Fruit fly (Drosophila melanogaster) whole organism, embryonic: ENCODE data around the gene CG14868.

Source experiments
- BtbVII ChIP-seq: fragments of 200-800 bp; sonication (Bioruptor generic); optimal IDR thresholded peaks from 3 replicates; lab custom pipeline; 2017; ENCODE audit warnings: missing biosample characterization, mild to moderate bottlenecking, missing genetic modification characterization
- CG10209 ChIP-seq: fragments of 200-800 bp; sonication (Bioruptor generic); optimal IDR thresholded peaks from 3 replicates; lab custom pipeline; 2017; ENCODE audit warnings: missing biosample characterization, mild to moderate bottlenecking, missing genetic modification characterization, missing genetic modification reagents
- CG10366 ChIP-seq: fragments of 200-800 bp; sonication (Bioruptor generic); IDR thresholded peaks from 2 replicates; pipeline ENCODE4 v1.3.6; 2022; ENCODE audit warnings: missing biosample characterization, missing genetic modification characterization
- CG11093 ChIP-seq: fragments of 200-800 bp; sonication (Bioruptor generic); IDR thresholded peaks from 3 replicates; pipeline ENCODE4 v1.3.6; 2022; ENCODE audit warnings: missing biosample characterization, missing genetic modification characterization
- CG11695 ChIP-seq: fragments of 200-800 bp; sonication (Bioruptor generic); IDR thresholded peaks from 3 replicates; pipeline ENCODE4 v1.3.6; 2022; ENCODE audit warnings: missing biosample characterization, missing genetic modification characterization
- CG11696 ChIP-seq: fragments of 200-800 bp; sonication (Bioruptor generic); IDR thresholded peaks from 2 replicates; pipeline ENCODE4 v1.3.6; 2022; ENCODE audit warnings: missing biosample characterization, missing genetic modification characterization
- CG12104 ChIP-seq: fragments of 200-800 bp; sonication (Bioruptor generic); optimal IDR thresholded peaks from 3 replicates; lab custom pipeline; 2016; ENCODE audit warnings: missing biosample characterization, missing genetic modification characterization
- CG14710 ChIP-seq: fragments of 200-800 bp; sonication (Bioruptor generic); optimal IDR thresholded peaks from 3 replicates; lab custom pipeline; 2019; ENCODE audit warnings: missing biosample characterization, mild to moderate bottlenecking, missing genetic modification characterization, moderate library complexity
- CG2889 ChIP-seq: fragments of 200-800 bp; sonication (Bioruptor generic); IDR thresholded peaks from 3 replicates; pipeline ENCODE4 v1.3.6; 2022; ENCODE audit warnings: missing biosample characterization, missing genetic modification characterization
- CG31365 ChIP-seq: fragments of 200-800 bp; sonication (Bioruptor generic); optimal IDR thresholded peaks from 2 replicates; lab custom pipeline; 2018; ENCODE audit warnings: missing biosample characterization, mild to moderate bottlenecking, missing genetic modification characterization
- CG32772 ChIP-seq: fragments of 200-800 bp; sonication (Bioruptor generic); IDR thresholded peaks from 2 replicates; pipeline ENCODE4 v1.3.6; 2022; ENCODE audit warnings: missing biosample characterization, missing genetic modification characterization
- CG4404 ChIP-seq: fragments of 200-800 bp; sonication (Bioruptor generic); IDR thresholded peaks from 2 replicates; pipeline ENCODE4 v1.3.6; 2022; ENCODE audit warnings: missing biosample characterization, missing genetic modification characterization
- CG5180 ChIP-seq: fragments of 200-800 bp; sonication (Bioruptor generic); optimal IDR thresholded peaks from 3 replicates; lab custom pipeline; 2017; ENCODE audit warnings: missing biosample characterization, missing genetic modification characterization, mild to moderate bottlenecking, moderate library complexity, missing genetic modification reagents
- CG5953 ChIP-seq: fragments of 200-800 bp; sonication (Bioruptor generic); IDR thresholded peaks from 2 replicates; pipeline ENCODE4 v1.3.6; 2022; ENCODE audit warnings: missing biosample characterization, missing genetic modification characterization
- CG8765 ChIP-seq: fragments of 200-800 bp; sonication (Bioruptor generic); IDR thresholded peaks from 2 replicates; pipeline ENCODE4 v1.3.6; 2022; ENCODE audit warnings: missing biosample characterization, missing genetic modification characterization
- CTCF ChIP-seq: fragments of 200-800 bp; sonication (Bioruptor generic); optimal IDR thresholded peaks from 2 replicates; lab custom pipeline; 2017; ENCODE audit warnings: missing biosample characterization, mild to moderate bottlenecking, missing genetic modification characterization, moderate library complexity
- Dll ChIP-seq: fragments of 200-800 bp; sonication (Bioruptor generic); IDR thresholded peaks from 4 replicates; pipeline ENCODE4 v1.3.6; 2022; ENCODE audit warnings: missing biosample characterization, missing genetic modification characterization; ENCODE audit not compliant: partially characterized antibody
- Dref ChIP-seq: fragments of 200-800 bp; sonication (Bioruptor generic); IDR thresholded peaks from 2 replicates; pipeline ENCODE4 v1.3.6; 2022; ENCODE audit warnings: missing biosample characterization, missing genetic modification characterization
- Eip74EF ChIP-seq, 2 experiments: fragments of 200-800 bp in 1 of 2; fragments of >200 bp in 1 of 2; sonication (Bioruptor generic) in 1 of 2; optimal IDR thresholded peaks; 2 replicates each; lab custom pipeline; 2017 to 2019; ENCODE audit warnings: missing biosample characterization in 2 of 2, missing genetic modification characterization in 2 of 2, mild to moderate bottlenecking in 1 of 2, moderate library complexity in 1 of 2
- Hey ChIP-seq: fragments of 200-800 bp; sonication (Bioruptor generic); optimal IDR thresholded peaks from 3 replicates; lab custom pipeline; 2018; ENCODE audit warnings: missing biosample characterization, mild to moderate bottlenecking, missing genetic modification characterization
- Hmr ChIP-seq: fragments of 200-800 bp; sonication (Bioruptor generic); optimal IDR thresholded peaks from 3 replicates; lab custom pipeline; 2017; ENCODE audit warnings: mild to moderate bottlenecking, missing biosample characterization, missing genetic modification reagents, missing genetic modification characterization
- Meics ChIP-seq: fragments of 200-800 bp; sonication (Bioruptor generic); optimal IDR thresholded peaks from 2 replicates; lab custom pipeline; 2017; ENCODE audit warnings: missing biosample characterization, mild to moderate bottlenecking, missing genetic modification characterization
- Optix ChIP-seq: fragments of 200-800 bp; sonication (Bioruptor generic); IDR thresholded peaks from 3 replicates; pipeline ENCODE4 v1.3.6; 2022; ENCODE audit warnings: missing biosample characterization, missing genetic modification characterization
- Rx ChIP-seq: fragments of 200-800 bp; sonication (Bioruptor generic); IDR thresholded peaks from 2 replicates; pipeline ENCODE4 v1.3.6; 2022; ENCODE audit warnings: missing biosample characterization, missing genetic modification characterization
- Sin3A ChIP-seq: fragments of >200 bp; optimal IDR thresholded peaks from 2 replicates; lab custom pipeline; 2018
- Stat92E ChIP-seq, 3 experiments: fragments of >200 bp in 2 of 3; fragments of 200-800 bp in 1 of 3; sonication (Bioruptor generic) in 1 of 3; optimal IDR thresholded peaks; 2 replicates each; lab custom pipeline; 2017 to 2019; ENCODE audit warnings: missing biosample characterization in 3 of 3, missing genetic modification characterization in 3 of 3, mild to moderate bottlenecking in 1 of 3, moderate library complexity in 1 of 3
- TFAM ChIP-seq: fragments of 200-800 bp; sonication (Bioruptor generic); optimal IDR thresholded peaks from 2 replicates; lab custom pipeline; 2017; ENCODE audit warnings: missing biosample characterization, missing genetic modification characterization, inconsistent platforms
- ap ChIP-seq: fragments of 200-800 bp; sonication (Bioruptor generic); IDR thresholded peaks from 2 replicates; pipeline ENCODE4 v1.3.6; 2022; ENCODE audit warnings: missing biosample characterization, missing genetic modification characterization
- bigmax ChIP-seq: fragments of 200-800 bp; sonication (Bioruptor generic); optimal IDR thresholded peaks from 2 replicates; lab custom pipeline; 2018; ENCODE audit warnings: missing biosample characterization, mild to moderate bottlenecking, missing genetic modification characterization
- caup ChIP-seq: fragments of 200-800 bp; sonication (Bioruptor generic); optimal IDR thresholded peaks from 3 replicates; lab custom pipeline; 2017; ENCODE audit warnings: missing biosample characterization, mild to moderate bottlenecking, missing genetic modification characterization, moderate library complexity; ENCODE audit not compliant: severe bottlenecking
- chn ChIP-seq: fragments of 200-800 bp; sonication (Bioruptor generic); optimal IDR thresholded peaks from 2 replicates; lab custom pipeline; 2016; ENCODE audit warnings: missing biosample characterization, missing genetic modification characterization
- corto ChIP-seq: fragments of 200-800 bp; sonication (Bioruptor generic); optimal IDR thresholded peaks from 2 replicates; lab custom pipeline; 2016; ENCODE audit warnings: missing biosample characterization, mild to moderate bottlenecking, missing genetic modification characterization, moderate library complexity
- dpn ChIP-seq, 2 experiments: fragments of 200-800 bp; sonication (Bioruptor generic); optimal IDR thresholded peaks; 3 replicates each; lab custom pipeline; 2016; ENCODE audit warnings: missing biosample characterization in 2 of 2, missing genetic modification characterization in 2 of 2
- ems ChIP-seq: fragments of 200-800 bp; sonication (Bioruptor generic); optimal IDR thresholded peaks from 3 replicates; lab custom pipeline; 2016; ENCODE audit warnings: missing biosample characterization, missing genetic modification characterization
- eyg ChIP-seq: fragments of 200-800 bp; sonication (Bioruptor generic); optimal IDR thresholded peaks from 3 replicates; lab custom pipeline; 2016; ENCODE audit warnings: missing biosample characterization, missing genetic modification characterization
- fd3F ChIP-seq: fragments of 200-800 bp; sonication (Bioruptor generic); optimal IDR thresholded peaks from 2 replicates; lab custom pipeline; 2018; ENCODE audit warnings: missing biosample characterization, mild to moderate bottlenecking, missing genetic modification characterization, moderate library complexity
- ftz-f1 ChIP-seq: fragments of 200-800 bp; sonication (Bioruptor generic); optimal IDR thresholded peaks from 2 replicates; lab custom pipeline; 2016; ENCODE audit warnings: missing biosample characterization, missing genetic modification characterization
- ham ChIP-seq: fragments of 200-800 bp; sonication (Bioruptor generic); IDR thresholded peaks from 2 replicates; pipeline ENCODE4 v1.3.6; 2022; ENCODE audit warnings: missing biosample characterization, missing genetic modification characterization
- hb ChIP-seq: fragments of 200-800 bp; sonication (Bioruptor generic); IDR thresholded peaks from 3 replicates; pipeline ENCODE4 v1.3.6; 2022; ENCODE audit warnings: missing biosample characterization, missing genetic modification characterization; ENCODE audit not compliant: partially characterized antibody
- lab ChIP-seq: fragments of 200-800 bp; sonication (Bioruptor generic); optimal IDR thresholded peaks from 3 replicates; lab custom pipeline; 2017; ENCODE audit warnings: missing biosample characterization, missing genetic modification characterization, mild to moderate bottlenecking, moderate library complexity, missing genetic modification reagents
- lola ChIP-seq, 3 experiments: fragments of >200 bp in 2 of 3; fragments of 200-800 bp in 1 of 3; sonication (Bioruptor generic) in 1 of 3; optimal IDR thresholded peaks; 2 replicates each; lab custom pipeline; 2017 to 2019; ENCODE audit warnings: missing biosample characterization in 3 of 3, missing genetic modification characterization in 3 of 3, mild to moderate bottlenecking in 1 of 3, moderate library complexity in 1 of 3
- pan ChIP-seq, 4 experiments: fragments of >200 bp in 3 of 4; fragments of 200-800 bp in 1 of 4; sonication (Bioruptor generic) in 1 of 4; optimal IDR thresholded peaks in 3 of 4; IDR thresholded peaks in 1 of 4; 2 replicates each; pipeline versions ENCODE4 v1.3.6 to Lab custom; 2017 to 2022; ENCODE audit warnings: missing biosample characterization in 2 of 4, missing genetic modification characterization in 2 of 4, mixed read lengths in 1 of 4
- seq ChIP-seq: fragments of 200-800 bp; sonication (Bioruptor generic); IDR thresholded peaks from 2 replicates; pipeline ENCODE4 v1.3.6; 2022; ENCODE audit warnings: missing biosample characterization, missing genetic modification characterization
- sima ChIP-seq: fragments of 200-800 bp; sonication (Bioruptor generic); optimal IDR thresholded peaks from 2 replicates; lab custom pipeline; 2016; ENCODE audit warnings: missing biosample characterization, missing genetic modification characterization
- sisA ChIP-seq: fragments of 200-800 bp; sonication (Bioruptor generic); IDR thresholded peaks from 2 replicates; pipeline ENCODE4 v1.3.6; 2022; ENCODE audit warnings: missing biosample characterization, missing genetic modification characterization
- sqz ChIP-seq: fragments of 200-800 bp; sonication (Bioruptor generic); optimal IDR thresholded peaks from 3 replicates; lab custom pipeline; 2018; ENCODE audit warnings: missing biosample characterization, mild to moderate bottlenecking, missing genetic modification characterization
- trem ChIP-seq: fragments of 200-800 bp; optimal IDR thresholded peaks from 3 replicates; lab custom pipeline; 2019; ENCODE audit warnings: missing biosample characterization, mild to moderate bottlenecking, missing genetic modification characterization, moderate library complexity
- zfh1 ChIP-seq: fragments of 200-800 bp; sonication (Bioruptor generic); IDR thresholded peaks from 3 replicates; pipeline ENCODE4 v1.3.6; 2022; ENCODE audit warnings: missing biosample characterization, missing genetic modification characterization

Gene CG14868

DNA sequence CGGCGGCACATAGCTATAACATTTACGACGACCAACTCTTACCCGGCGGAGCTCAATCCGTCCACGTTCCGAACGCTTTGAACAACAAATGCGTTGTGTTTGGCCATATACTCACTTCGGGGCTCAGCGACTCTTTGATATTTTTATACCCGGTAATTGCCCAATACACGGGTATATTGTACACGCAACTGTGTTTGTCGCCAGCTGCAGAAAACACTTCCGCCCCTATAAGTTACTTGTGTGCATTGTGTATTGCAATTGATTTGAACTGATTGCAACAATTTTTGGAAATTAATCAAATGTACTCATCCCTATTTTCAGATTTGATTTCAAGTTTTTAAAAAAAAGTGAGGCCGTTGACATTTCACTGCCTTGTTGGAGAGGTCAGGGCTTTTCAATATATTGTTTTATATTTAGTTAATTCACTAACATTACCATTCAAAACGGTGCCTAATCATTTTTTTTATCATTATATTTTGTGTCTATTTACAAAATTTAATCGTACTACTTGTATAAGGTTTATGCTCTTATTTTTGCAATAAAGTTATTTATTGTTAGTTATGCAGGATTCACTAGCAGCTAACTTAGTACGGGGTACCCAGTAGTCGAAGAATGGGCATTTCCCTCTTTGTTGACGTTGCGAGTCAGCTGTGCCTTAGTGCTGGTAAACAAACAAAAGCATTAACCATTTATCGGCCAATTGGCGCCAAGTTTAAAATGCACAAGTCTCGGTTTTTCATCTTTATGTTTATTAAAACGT, 26.6 kb downstream of the CG14868 start, which contains the start of gene Nagk (continued):
- TF ChIP-seq ap (no peak), CG10209 (GFP tag; lab: Kevin White, UChicago) (peak; percentile 68), Eip74EF (GFP tag; optimal IDR thresholded peaks at IDR 0.05; lab: Kevin White, UChicago) (peak in 1 of 2 experiments; percentile 79), CG31365 (tag; lab: Kevin White, UChicago) (no peak), CG12104 (GFP tag; lab: Kevin White, UChicago) (peak; percentile 77), fd3F (GFP tag; lab: Kevin White, UChicago) (peak; percentile 22), Hey (tag; lab: Kevin White, UChicago) (no peak), CG8765 (GFP tag; lab: Robert Waterston, UW) (no peak), ham (GFP tag; lab: Robert Waterston, UW) (no peak), CG5180 (peak; percentile 18), CG32772 (GFP tag; lab: Robert Waterston, UW) (no peak), CTCF (GFP tag; lab: Kevin White, UChicago) (no peak), chn (GFP tag; lab: Kevin White, UChicago) (peak; percentile 43), CG4404 (GFP tag; lab: Robert Waterston, UW) (no peak), CG2889 (GFP tag; lab: Robert Waterston, UW) (no peak), CG11695 (peak; percentile 19; the same call in 1 of the 3 replicates), CG5953 (GFP tag; lab: Robert Waterston, UW) (0 out of 2 replicates have a peak, but pooled peaks have one; percentile 40), Optix (GFP tag; lab: Robert Waterston, UW) (0 out of 3 replicates have a peak, but pooled peaks have one; percentile 17), CG11696 (GFP tag; lab: Robert Waterston, UW) (peak; percentile 19; the same call in 1 of the 2 replicates), TFAM (GFP tag; lab: Kevin White, UChicago) (no peak), BtbVII (GFP tag; lab: Kevin White, UChicago) (peak; percentile 65), sqz (GFP tag; lab: Kevin White, UChicago) (no peak), trem (tag; lab: Kevin White, UChicago) (peak; percentile 14), ems (GFP tag; lab: Kevin White, UChicago) (peak; percentile 43), hb (GFP tag; lab: Robert Waterston, UW) (no peak), CG10366 (GFP tag; lab: Robert Waterston, UW) (peak; percentile 29; the same call in 1 of the 2 replicates), Dll (GFP tag; lab: Robert Waterston, UW) (no peak), corto (no peak), bigmax (GFP tag; lab: Kevin White, UChicago) (no peak), CG11093 (GFP tag; lab: Robert Waterston, UW) (no peak), Sin3A (lab: Kevin White, UChicago) (no peak), lola (GFP tag; optimal IDR thresholded peaks at IDR 0.05; lab: Kevin White, UChicago) (peak in 1 of 3 experiments; percentile 71), sisA (0 out of 2 replicates have a peak, but pooled peaks have one; percentile 30), caup (GFP tag; lab: Kevin White, UChicago) (peak; percentile 34), seq (GFP tag; lab: Robert Waterston, UW) (no peak), ftz-f1 (GFP tag; lab: Kevin White, UChicago) (peak; percentile 34), Stat92E (GFP tag; optimal IDR thresholded peaks at IDR 0.05; lab: Kevin White, UChicago) (no peak), Hmr (GFP tag; lab: Kevin White, UChicago) (peak; percentile 68), Meics (GFP tag; lab: Kevin White, UChicago) (peak; percentile 81), sima (GFP tag; lab: Kevin White, UChicago) (no peak), eyg (GFP tag; lab: Kevin White, UChicago) (no peak), Rx (no peak; the same call in 1 of the 2 replicates), zfh1 (GFP tag; lab: Robert Waterston, UW) (peak; percentile 30; the same call in 2 of the 3 replicates), CG14710 (tag; lab: Kevin White, UChicago) (peak; percentile 60), pan (optimal IDR thresholded peaks at IDR 0.05; lab: Kevin White, UChicago) (peak in 1 of 2 experiments; percentile 27), pan (GFP tag; optimal IDR thresholded peaks at IDR 0.05 in 1 of 2, IDR thresholded peaks at IDR 0.05 in 1 of 2) (peak in 1 of 2 experiments; percentile 55), dpn (GFP tag; optimal IDR thresholded peaks at IDR 0.05; lab: Kevin White, UChicago) (peak; percentile 46 to 68), lab (GFP tag; lab: Kevin White, UChicago) (peak; percentile 53), Dref (peak; percentile 56)
